Worm (Caenorhabditis elegans) whole organism, late embryonic: ENCODE measurements around the gene snr-3.

Source experiments
- ceh-22 ChIP-seq: sonication (generic microtip); optimal IDR thresholded peaks from 2 replicates; lab custom pipeline; 2017; ENCODE audit warnings: missing biosample characterization, missing genetic modification characterization
- ceh-9 ChIP-seq: sonication (generic microtip); optimal IDR thresholded peaks from 2 replicates; lab custom pipeline; 2016; ENCODE audit warnings: mild to moderate bottlenecking, missing genetic modification characterization, inconsistent platforms, missing compliant biosample characterization
- dve-1 ChIP-seq: sonication (generic microtip); optimal IDR thresholded peaks from 2 replicates; lab custom pipeline; 2017; ENCODE audit warnings: antibody characterized with exemption, mild to moderate bottlenecking, missing genetic modification characterization, missing compliant biosample characterization
- elt-2 ChIP-seq: sonication (generic microtip); optimal IDR thresholded peaks from 2 replicates; lab custom pipeline; 2016; ENCODE audit warnings: missing genetic modification reagents, missing genetic modification characterization, missing compliant biosample characterization
- nhr-11 ChIP-seq: fragments of 150-350 bp; optimal IDR thresholded peaks from 2 replicates; lab custom pipeline; 2014; ENCODE audit warnings: missing biosample characterization, missing genetic modification characterization
- pha-4 ChIP-seq: fragments of 150-350 bp; optimal IDR thresholded peaks from 2 replicates; lab custom pipeline; 2018; ENCODE audit warnings: missing biosample characterization, missing genetic modification reagents, missing genetic modification characterization
- rnt-1 ChIP-seq: sonication (generic microtip); optimal IDR thresholded peaks from 2 replicates; lab custom pipeline; 2016; ENCODE audit warnings: missing genetic modification characterization, missing compliant biosample characterization
- unc-55 ChIP-seq: sonication (generic microtip); optimal IDR thresholded peaks from 2 replicates; lab custom pipeline; 2017; ENCODE audit warnings: missing biosample characterization, missing genetic modification reagents, missing genetic modification characterization

- TF ChIP-seq elt-2 (tag; lab: Kevin White, UChicago), result no peak
- TF ChIP-seq dve-1 (tag; lab: Kevin White, UChicago), result no peak
- no peak for TF ChIP-seq nhr-11 (tag; lab: Kevin White, UChicago)
- TF ChIP-seq pha-4 (tag; lab: Kevin White, UChicago), result no peak
- TF ChIP-seq rnt-1, result no peak
- no peak for TF ChIP-seq ceh-9
- no peak for TF ChIP-seq ceh-22 (tag; lab: Kevin White, UChicago)
- TF ChIP-seq unc-55 (GFP tag; lab: Kevin White, UChicago), result no peak
Observed at ce11 chrII:6475180-6475737, 14.3 kb downstream of the snr-3 start, which contains the start of gene T28D9.16.
